Worm (Caenorhabditis elegans) whole organism, mixed stage, embryonic: Measurements from ENCODE around the gene ttx-3.
A peak's percentile ranks its signal among the peaks of the same experiment; 100 is the strongest.

Experiments used
- M03D4.4 ChIP-seq: sonication (generic microtip); optimal IDR thresholded peaks from 2 replicates; lab custom pipeline; 2017; ENCODE audit warnings: mild to moderate bottlenecking, missing genetic modification characterization, missing compliant biosample characterization
- bed-3 ChIP-seq: fragments of 200-800 bp; sonication (Bioruptor generic); optimal IDR thresholded peaks from 3 replicates; lab custom pipeline; 2018; ENCODE audit warnings: mild to moderate bottlenecking, missing genetic modification characterization, moderate library complexity, missing compliant biosample characterization
- blmp-1 ChIP-seq: fragments of 150-350 bp; optimal IDR thresholded peaks from 2 replicates; lab custom pipeline; 2014; ENCODE audit warnings: missing biosample characterization, missing genetic modification characterization
- ceh-43 ChIP-seq: fragments of 200-800 bp; sonication (Bioruptor generic); optimal IDR thresholded peaks from 2 replicates; lab custom pipeline; 2018; ENCODE audit warnings: mild to moderate bottlenecking, missing genetic modification characterization, moderate library complexity, missing compliant biosample characterization
- ces-1 ChIP-seq: fragments of 150-350 bp; optimal IDR thresholded peaks from 2 replicates; lab custom pipeline; 2014; ENCODE audit warnings: missing biosample characterization, missing genetic modification reagents, missing genetic modification characterization
- cnd-1 ChIP-seq: fragments of 200-800 bp; sonication (Bioruptor generic); optimal IDR thresholded peaks from 2 replicates; lab custom pipeline; 2018; ENCODE audit warnings: mild to moderate bottlenecking, missing genetic modification characterization, missing compliant biosample characterization
- drap-1 ChIP-seq: fragments of 200-800 bp; sonication (Bioruptor generic); optimal IDR thresholded peaks from 3 replicates; lab custom pipeline; 2018; ENCODE audit warnings: mild to moderate bottlenecking, missing genetic modification characterization, missing compliant biosample characterization
- elt-3 ChIP-seq: fragments of 150-350 bp; optimal IDR thresholded peaks from 2 replicates; lab custom pipeline; 2014; ENCODE audit warnings: missing biosample characterization, missing genetic modification characterization
- flh-1 ChIP-seq: fragments of 200-800 bp; sonication (Bioruptor generic); optimal IDR thresholded peaks from 2 replicates; lab custom pipeline; 2018; ENCODE audit warnings: mild to moderate bottlenecking, missing genetic modification characterization, moderate library complexity, missing compliant biosample characterization
- ham-2 ChIP-seq: fragments of 200-800 bp; sonication (Bioruptor generic); optimal IDR thresholded peaks from 2 replicates; lab custom pipeline; 2018; ENCODE audit warnings: mild to moderate bottlenecking, missing genetic modification characterization, missing compliant biosample characterization
- hlh-1 ChIP-seq: fragments of 150-350 bp; optimal IDR thresholded peaks from 2 replicates; lab custom pipeline; 2014; ENCODE audit warnings: missing biosample characterization, missing genetic modification reagents, missing genetic modification characterization
- lin-13 ChIP-seq: fragments of 150-350 bp; optimal IDR thresholded peaks from 2 replicates; lab custom pipeline; 2014; ENCODE audit warnings: missing biosample characterization, missing genetic modification characterization
- lsy-2 ChIP-seq: fragments of 150-350 bp; optimal IDR thresholded peaks from 2 replicates; lab custom pipeline; 2014; ENCODE audit warnings: missing biosample characterization, missing genetic modification characterization
- mab-5 ChIP-seq: fragments of 150-350 bp; optimal IDR thresholded peaks from 2 replicates; lab custom pipeline; 2014; ENCODE audit warnings: missing biosample characterization, missing genetic modification characterization
- mep-1 ChIP-seq: fragments of 150-350 bp; optimal IDR thresholded peaks from 2 replicates; lab custom pipeline; 2017; ENCODE audit warnings: missing biosample characterization, missing genetic modification reagents, missing genetic modification characterization, inconsistent platforms
- nhr-12 ChIP-seq: fragments of 150-350 bp; optimal IDR thresholded peaks from 2 replicates; lab custom pipeline; 2014; ENCODE audit warnings: missing biosample characterization, missing genetic modification characterization
- nhr-237 ChIP-seq: fragments of 150-350 bp; optimal IDR thresholded peaks from 2 replicates; lab custom pipeline; 2014; ENCODE audit warnings: missing biosample characterization, missing genetic modification characterization
- nhr-76 ChIP-seq: sonication (generic microtip); optimal IDR thresholded peaks from 2 replicates; lab custom pipeline; 2017; ENCODE audit warnings: missing biosample characterization, missing genetic modification characterization
- sem-2 ChIP-seq: fragments of 200-800 bp; sonication (Bioruptor generic); optimal IDR thresholded peaks from 2 replicates; lab custom pipeline; 2018; ENCODE audit warnings: mild to moderate bottlenecking, missing genetic modification characterization, missing compliant biosample characterization
- sptf-1 ChIP-seq: sonication (generic microtip); optimal IDR thresholded peaks from 2 replicates; lab custom pipeline; 2017; ENCODE audit warnings: mild to moderate bottlenecking, missing genetic modification characterization, moderate library complexity, missing compliant biosample characterization
- tbx-8 ChIP-seq: fragments of 200-800 bp; sonication (Bioruptor generic); optimal IDR thresholded peaks from 2 replicates; lab custom pipeline; 2018; ENCODE audit warnings: mild to moderate bottlenecking, missing genetic modification characterization, moderate library complexity, missing compliant biosample characterization
- unc-120 ChIP-seq: sonication (generic microtip); optimal IDR thresholded peaks from 2 replicates; lab custom pipeline; 2017; ENCODE audit warnings: missing genetic modification characterization, missing compliant biosample characterization; ENCODE audit not compliant: poor library complexity, severe bottlenecking
- unc-62 ChIP-seq: fragments of 150-350 bp; optimal IDR thresholded peaks from 2 replicates; lab custom pipeline; 2014; ENCODE audit warnings: missing biosample characterization, missing genetic modification reagents, missing genetic modification characterization
- zip-8 ChIP-seq: fragments of 150-350 bp; optimal IDR thresholded peaks from 2 replicates; lab custom pipeline; 2014; ENCODE audit warnings: missing biosample characterization, missing genetic modification characterization
- ztf-11 ChIP-seq: fragments of 150-350 bp; optimal IDR thresholded peaks from 2 replicates; lab custom pipeline; 2014; ENCODE audit warnings: missing biosample characterization, missing genetic modification characterization

Gene ttx-3

DNA sequence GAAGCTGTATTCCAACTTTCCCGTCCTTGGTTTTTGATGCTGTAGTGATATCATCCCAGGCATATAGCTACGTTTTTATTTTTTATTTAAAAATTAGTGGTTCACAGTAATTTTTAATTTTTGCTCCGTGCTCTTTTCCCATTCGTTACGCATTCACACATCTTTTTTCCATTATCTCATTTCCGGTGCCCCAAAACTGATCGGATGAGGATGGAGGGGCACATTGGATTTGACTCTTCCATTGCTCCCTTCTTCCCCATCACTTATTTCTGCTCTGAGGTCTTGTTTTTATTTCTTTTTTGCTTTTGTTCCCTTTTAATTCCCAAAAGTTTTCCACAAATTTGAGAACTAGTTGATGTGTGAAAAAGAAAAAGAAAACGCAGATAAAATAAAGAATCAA is 16.0 kb downstream of the ttx-3 start:
- TF ChIP-seq sem-2 (GFP tag; lab: Kevin White, UChicago): no peak
- TF ChIP-seq ham-2 (GFP tag; lab: Kevin White, UChicago): no peak
- TF ChIP-seq mep-1 (tag; lab: Kevin White, UChicago): no peak
- TF ChIP-seq unc-120 (tag; lab: Kevin White, UChicago): no peak
- no peak for TF ChIP-seq unc-62
- no peak for TF ChIP-seq lin-13 (tag; lab: Kevin White, UChicago)
- no peak for TF ChIP-seq sptf-1 (tag; lab: Kevin White, UChicago)
- no peak for TF ChIP-seq nhr-76 (tag; lab: Kevin White, UChicago)
- TF ChIP-seq mab-5 (tag; lab: Kevin White, UChicago): no peak

DNA sequence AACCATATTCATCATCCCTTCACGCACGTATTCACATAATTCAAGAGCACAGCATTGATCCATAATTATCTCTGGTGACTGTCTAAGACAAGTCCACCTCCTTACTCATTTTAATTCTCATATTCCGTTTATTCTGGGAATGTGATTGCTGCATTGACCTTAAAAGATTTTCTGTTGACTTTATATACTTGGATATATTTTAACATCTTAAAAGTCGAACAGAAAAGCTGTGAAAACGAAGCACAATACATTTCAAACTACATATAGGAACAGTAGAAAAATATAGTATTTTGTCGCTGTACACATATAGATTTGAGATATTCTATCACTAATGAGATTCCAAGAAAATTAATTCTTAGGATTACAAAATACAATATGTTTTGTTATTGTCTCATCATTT is 16.9 kb downstream of the ttx-3 start:
- TF ChIP-seq elt-3 (no peak), ceh-43 (GFP tag; lab: Kevin White, UChicago) (no peak)
- TF ChIP-seq, all 35 proteins: peak for 0

DNA sequence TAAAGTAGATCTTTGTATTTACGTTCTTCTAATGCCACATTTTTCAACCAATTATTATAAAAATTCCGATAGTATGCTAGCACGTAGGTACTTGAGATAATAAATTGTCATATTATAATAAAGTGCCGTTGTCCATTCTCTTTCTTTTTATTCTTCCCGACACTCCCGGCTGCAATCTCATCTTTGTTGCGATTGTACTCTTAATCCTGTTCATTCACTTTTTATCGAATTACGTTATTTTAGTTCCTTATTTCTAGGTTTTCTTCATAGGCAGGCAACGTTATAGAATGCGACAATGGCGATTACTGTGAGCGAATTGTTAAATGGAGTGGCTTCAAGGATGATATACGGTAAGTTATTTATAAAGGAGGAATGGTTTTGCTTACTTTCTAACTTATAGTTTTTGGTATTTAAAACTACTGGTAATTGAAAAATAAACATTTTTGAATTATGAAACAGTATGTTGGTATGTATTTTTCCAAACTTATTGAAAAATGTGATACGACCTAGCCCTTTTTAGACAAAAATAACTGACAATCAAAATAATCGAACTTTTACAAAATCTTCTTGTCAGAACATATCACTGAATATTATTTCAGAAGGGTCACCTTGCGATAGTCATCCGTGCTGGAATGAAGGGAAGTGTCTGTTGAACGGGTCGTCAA is 23.2 kb downstream of the ttx-3 start, which contains the start of gene C40H5.2:
TSS of gene C40H5.2 (plus strand) at position 256 of the 665 bp plus-strand sequence.
- TF ChIP-seq sem-2 (GFP tag; lab: Kevin White, UChicago) (no peak), ces-1 (GFP tag; lab: Kevin White, UChicago) (peak; percentile 15)

DNA sequence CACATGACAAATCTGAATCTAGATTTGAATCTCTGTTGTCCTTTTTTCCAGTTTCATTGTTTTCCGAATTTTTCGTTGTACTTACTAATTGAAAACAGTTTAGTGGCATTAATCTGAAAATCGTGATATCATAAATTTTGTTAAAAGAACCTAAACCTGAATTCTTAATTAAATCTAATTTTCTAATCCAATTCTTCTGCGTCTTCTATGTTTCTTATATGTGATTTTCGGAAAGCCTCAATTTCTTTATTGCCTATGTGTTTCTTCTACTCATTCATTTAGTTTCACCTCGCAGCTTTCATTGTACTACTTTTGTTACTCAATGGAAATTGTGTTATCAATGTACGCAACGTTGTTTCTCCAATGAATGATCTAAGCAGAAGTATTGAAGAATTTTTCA is 25.5 kb downstream of the ttx-3 start:
- no peak for TF ChIP-seq unc-62
- no peak for TF ChIP-seq bed-3 (GFP tag; lab: Kevin White, UChicago)
- TF ChIP-seq ces-1 (GFP tag; lab: Kevin White, UChicago): peak; percentile 78
- no peak for TF ChIP-seq unc-120 (tag; lab: Kevin White, UChicago)
- no peak for TF ChIP-seq mep-1 (tag; lab: Kevin White, UChicago)

DNA sequence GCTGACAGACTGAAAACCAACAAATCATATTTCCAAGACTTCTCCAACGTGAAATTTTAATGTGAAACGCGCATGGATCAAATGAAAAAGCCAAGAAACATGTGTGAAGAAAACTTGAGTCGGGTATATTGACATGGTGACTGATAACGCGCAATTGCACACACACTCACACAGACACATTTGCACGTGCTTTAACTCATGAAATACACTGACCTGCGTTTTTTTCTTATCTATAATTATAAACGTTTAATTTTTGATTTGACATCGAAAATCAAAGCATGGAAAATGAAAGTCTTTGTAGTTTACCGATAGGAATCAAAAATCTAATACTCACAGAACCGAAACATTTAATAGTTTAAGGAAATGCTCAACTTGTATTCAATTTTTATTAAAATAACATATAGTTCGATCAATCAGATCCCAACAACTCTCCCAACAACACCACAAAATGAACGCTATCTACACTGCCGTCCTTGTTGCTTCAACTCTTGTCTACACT is 30.5 kb downstream of the ttx-3 start, which contains the start of gene nspa-9:
TSS of gene nspa-9 (plus strand) at position 449 of the 499 bp plus-strand sequence.
- no peak for TF ChIP-seq nhr-76 (tag; lab: Kevin White, UChicago)
- no peak for TF ChIP-seq sem-2 (GFP tag; lab: Kevin White, UChicago)
- no peak for TF ChIP-seq lin-13 (tag; lab: Kevin White, UChicago)
- TF ChIP-seq nhr-12 (tag; lab: Kevin White, UChicago): no peak
- TF ChIP-seq unc-62: no peak

DNA sequence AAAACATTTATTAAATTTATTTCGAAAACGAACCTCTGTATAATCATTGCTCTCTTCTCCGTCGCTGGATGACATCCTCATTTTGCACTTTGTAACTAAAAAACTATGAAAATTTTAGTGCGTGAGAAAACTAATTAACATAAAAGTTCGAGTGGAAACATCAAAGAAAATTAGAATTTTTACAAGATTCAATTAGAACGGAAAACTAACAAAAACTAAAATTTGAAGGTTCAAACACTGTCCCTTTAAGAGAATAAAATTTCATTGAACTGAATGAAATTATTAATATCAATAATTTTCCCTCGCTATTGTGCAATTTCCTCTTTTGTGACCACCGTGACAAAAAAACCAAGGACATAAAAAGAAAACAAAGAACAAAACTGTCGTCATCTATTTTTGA is 32.1 kb downstream of the ttx-3 start, which contains the start of gene D1053.3:
TSS of gene D1053.3 (minus strand) at position 101 of the 400 bp plus-strand sequence.
- TF ChIP-seq ham-2 (GFP tag; lab: Kevin White, UChicago) (no peak), hlh-1 (tag; lab: Kevin White, UChicago) (no peak), bed-3 (GFP tag; lab: Kevin White, UChicago) (no peak), nhr-237 (tag; lab: Kevin White, UChicago) (no peak), lin-13 (tag; lab: Kevin White, UChicago) (no peak), nhr-12 (tag; lab: Kevin White, UChicago) (no peak), drap-1 (GFP tag; lab: Kevin White, UChicago) (no peak), lsy-2 (tag; lab: Kevin White, UChicago) (no peak)

DNA sequence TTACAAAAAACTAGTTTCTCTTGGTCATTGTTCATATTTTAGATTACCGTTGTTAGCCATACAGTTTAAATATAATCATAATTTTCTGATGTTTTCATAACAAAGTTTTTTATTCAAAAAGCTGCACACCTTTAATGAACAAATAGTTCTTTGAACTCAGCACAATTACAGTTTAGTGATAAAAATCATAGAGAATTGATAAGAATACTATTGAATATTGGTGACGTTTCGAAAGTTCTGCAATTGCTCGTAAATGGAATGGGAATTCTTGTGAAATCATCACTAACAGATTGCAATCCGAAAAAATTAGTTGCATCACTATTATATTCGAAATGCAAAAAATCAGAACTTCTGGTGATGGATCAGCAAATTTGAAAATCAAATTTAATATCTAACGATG is 35.1 kb downstream of the ttx-3 start:
- TF ChIP-seq mab-5 (tag; lab: Kevin White, UChicago): no peak
- no peak for TF ChIP-seq nhr-237 (tag; lab: Kevin White, UChicago)
- no peak for TF ChIP-seq zip-8 (tag; lab: Kevin White, UChicago)
- no peak for TF ChIP-seq tbx-8 (GFP tag; lab: Kevin White, UChicago)
- no peak for TF ChIP-seq bed-3 (GFP tag; lab: Kevin White, UChicago)
- TF ChIP-seq flh-1 (GFP tag; lab: Kevin White, UChicago): no peak
- TF ChIP-seq ceh-43 (GFP tag; lab: Kevin White, UChicago): no peak

DNA sequence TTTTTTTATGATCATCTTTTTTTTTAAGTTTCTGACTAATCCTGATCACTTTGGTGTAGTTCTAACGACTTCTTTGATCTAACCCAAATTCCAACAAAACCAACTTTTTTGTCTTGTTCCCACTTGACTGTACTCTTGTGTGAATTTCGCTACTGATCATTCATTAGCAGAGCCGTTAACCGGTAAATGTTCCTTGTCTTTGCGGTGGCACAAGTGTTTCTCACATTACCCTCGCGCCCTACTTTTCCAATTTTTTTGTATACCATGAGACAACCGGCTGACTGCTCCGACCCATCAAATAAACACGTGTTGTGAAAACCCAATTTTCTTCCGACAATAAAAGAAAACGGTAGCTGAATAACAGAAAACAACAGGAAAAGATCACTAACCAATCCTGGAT is 36.4 kb downstream of the ttx-3 start:
- TF ChIP-seq ces-1 (GFP tag; lab: Kevin White, UChicago) (no peak), cnd-1 (no peak), sem-2 (GFP tag; lab: Kevin White, UChicago) (no peak), nhr-237 (tag; lab: Kevin White, UChicago) (no peak), blmp-1 (tag; lab: Kevin White, UChicago) (no peak), flh-1 (GFP tag; lab: Kevin White, UChicago) (no peak), lin-13 (tag; lab: Kevin White, UChicago) (no peak), sptf-1 (tag; lab: Kevin White, UChicago) (no peak), mep-1 (tag; lab: Kevin White, UChicago) (no peak), nhr-12 (tag; lab: Kevin White, UChicago) (no peak), bed-3 (GFP tag; lab: Kevin White, UChicago) (no peak), M03D4.4 (no peak), ztf-11 (tag; lab: Kevin White, UChicago) (no peak), tbx-8 (GFP tag; lab: Kevin White, UChicago) (no peak), unc-120 (tag; lab: Kevin White, UChicago) (no peak)
